Worm (Caenorhabditis elegans) whole organism, L3 larva: ENCODE results near the gene frm-8.

Experiments
- ceh-9 ChIP-seq: sonication (generic microtip); optimal IDR thresholded peaks from 2 replicates; lab custom pipeline; 2018; ENCODE audit warnings: missing biosample characterization, missing genetic modification characterization
- zag-1 ChIP-seq: fragments of 150-350 bp; optimal IDR thresholded peaks from 2 replicates; lab custom pipeline; 2014; ENCODE audit warnings: missing biosample characterization, missing genetic modification characterization
- ztf-11 ChIP-seq: fragments of 150-350 bp; optimal IDR thresholded peaks from 2 replicates; lab custom pipeline; 2014; ENCODE audit warnings: missing biosample characterization, missing genetic modification characterization

- TF ChIP-seq zag-1 (tag; lab: Kevin White, UChicago): no peak
- TF ChIP-seq ceh-9 (tag; lab: Kevin White, UChicago): no peak
- no peak for TF ChIP-seq ztf-11
Measured at ce11 chrIII:3240893-3241292, 21.9 kb upstream of the frm-8 start.
